Fruit fly (Drosophila melanogaster): ENCODE measurements around the gene CG14834.

Gene CG14834

DNA sequence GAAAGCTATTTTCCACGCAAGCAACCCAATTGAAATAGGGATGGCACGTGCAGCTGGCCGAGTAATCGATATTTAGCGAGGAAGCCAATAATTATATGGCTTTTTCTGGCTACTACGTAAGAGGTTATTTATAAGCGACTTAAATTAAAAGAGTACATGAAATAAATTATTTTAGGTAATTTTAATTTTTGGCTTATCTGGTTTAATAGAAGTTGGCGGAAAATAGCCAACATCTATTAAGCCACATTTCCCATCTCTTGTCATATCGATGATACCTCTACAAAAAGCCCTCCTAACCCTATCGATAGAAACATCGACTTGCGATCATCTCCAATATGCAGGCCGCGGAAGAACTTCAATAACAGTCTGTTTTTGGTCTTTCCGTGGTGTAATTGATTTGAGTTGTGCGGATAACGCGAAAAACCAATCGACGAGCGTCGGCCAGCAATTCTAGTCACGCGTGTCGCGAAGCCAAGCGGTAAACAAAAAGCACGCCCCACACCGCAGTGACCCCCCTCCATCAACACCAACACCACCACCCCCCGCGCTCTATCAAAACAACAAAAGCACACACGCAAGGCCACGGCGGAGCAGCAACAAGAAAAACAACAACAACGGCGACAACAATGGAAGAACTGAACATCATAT is 1.2 kb upstream of the CG14834 start, which contains the start of the genes Srp19 and qm (continued):
- TF ChIP-seq disco-r (GFP tag; optimal IDR thresholded peaks at IDR 0.05) (no peak), ATbp (GFP tag; optimal IDR thresholded peaks at IDR 0.05) (no peak), ssp (GFP tag; IDR thresholded peaks at IDR 0.05) (no peak; the same call in none of the 2 replicates), grn (GFP tag; optimal IDR thresholded peaks at IDR 0.05) (no peak), CG3407 (GFP tag; optimal IDR thresholded peaks at IDR 0.05) (no peak), Opbp (GFP tag; IDR thresholded peaks at IDR 0.05; ENCODE audit: partially characterized antibody) (peak; percentile 50; the same call in 2 of the 3 replicates), ewg (GFP tag; optimal IDR thresholded peaks at IDR 0.05) (no peak), Hr51 (GFP tag; optimal IDR thresholded peaks at IDR 0.05) (peak; percentile 8 to 27), CG7271 (tag; optimal IDR thresholded peaks at IDR 0.05) (no peak), lmd (GFP tag; IDR thresholded peaks at IDR 0.05) (peak; percentile 36; the same call in 1 of the 2 replicates), Mrtf (GFP tag; IDR thresholded peaks at IDR 0.05) (no peak), pho (GFP tag; optimal IDR thresholded peaks at IDR 0.05) (peak; percentile 69), jumu (GFP tag; optimal IDR thresholded peaks at IDR 0.05) (peak; percentile 64), Sox100B (GFP tag; optimal IDR thresholded peaks at IDR 0.05) (no peak), cato (GFP tag; optimal IDR thresholded peaks at IDR 0.05; ENCODE audit: borderline replicate concordance) (peak; percentile 15), CG11695 (GFP tag; IDR thresholded peaks at IDR 0.05) (no peak), run (tag; optimal IDR thresholded peaks at IDR 0.05) (no peak), CG3281 (GFP tag; optimal IDR thresholded peaks at IDR 0.05) (peak; percentile 34), CG6765 (GFP tag; optimal IDR thresholded peaks at IDR 0.05) (peak; percentile 43), CG6175 (GFP tag; IDR thresholded peaks at IDR 0.05) (no peak), CG2199 (GFP tag; IDR thresholded peaks at IDR 0.05) (no peak), Atf-2 (GFP tag; optimal IDR thresholded peaks at IDR 0.05) (peak; percentile 0), CG10209 (GFP tag; optimal IDR thresholded peaks at IDR 0.05) (peak; percentile 1), CG15696 (tag; optimal IDR thresholded peaks at IDR 0.05) (peak; percentile 53), dysf (GFP tag; IDR thresholded peaks at IDR 0.05) (peak; percentile 64), Trl (optimal IDR thresholded peaks at IDR 0.05) (no peak), Trl (GFP tag; optimal IDR thresholded peaks at IDR 0.05) (peak; percentile 70), D19B (GFP tag; optimal IDR thresholded peaks at IDR 0.05) (no peak), chif (GFP tag; optimal IDR thresholded peaks at IDR 0.05) (peak in 1 of 2 experiments; percentile 57), HLH54F (GFP tag; optimal IDR thresholded peaks at IDR 0.05) (peak; percentile 47), bsh (GFP tag; optimal IDR thresholded peaks at IDR 0.05) (peak; percentile 13 to 36), Fer3 (tag; optimal IDR thresholded peaks at IDR 0.05) (peak; percentile 26), tap (tag; optimal IDR thresholded peaks at IDR 0.05) (no peak), CG10462 (GFP tag; optimal IDR thresholded peaks at IDR 0.05) (no peak), Drgx (GFP tag; IDR thresholded peaks at IDR 0.05) (no peak), crol (GFP tag; IDR thresholded peaks at IDR 0.05) (peak; percentile 99), Dll (GFP tag; IDR thresholded peaks at IDR 0.05; ENCODE audit: partially characterized antibody) (peak; percentile 91), Mad (GFP tag; optimal IDR thresholded peaks at IDR 0.05) (no peak), tup (GFP tag; optimal IDR thresholded peaks at IDR 0.05) (no peak), CG12071 (GFP tag; optimal IDR thresholded peaks at IDR 0.05) (peak; percentile 55), nau (GFP tag; optimal IDR thresholded peaks at IDR 0.05) (peak; percentile 29), Atf6 (GFP tag; IDR thresholded peaks at IDR 0.05) (peak; percentile 64), cad (GFP tag; optimal IDR thresholded peaks at IDR 0.05) (no peak), tll (GFP tag; optimal IDR thresholded peaks at IDR 0.05) (peak; percentile 6 to 63), sens (GFP tag) (peak; percentile 84), Hsf (GFP tag; optimal IDR thresholded peaks at IDR 0.05) (peak; percentile 56), Myb (GFP tag; optimal IDR thresholded peaks at IDR 0.05) (peak; percentile 59), CG7786 (GFP tag; optimal IDR thresholded peaks at IDR 0.05) (peak; percentile 10), CG11504 (tag; optimal IDR thresholded peaks at IDR 0.05) (no peak), CG16779 (GFP tag; IDR thresholded peaks at IDR 0.05) (peak; percentile 59; the same call in 1 of the 2 replicates)
